Worm (Caenorhabditis elegans): ENCODE measurements around the gene lpr-2.

Gene lpr-2

ce11 chrIV:11787793-11788192 lies 8.8 kb downstream of the lpr-2 start:
- TF ChIP-seq Y79H2A.3 (GFP tag; conservative IDR thresholded peaks at IDR 0.05) = no peak
- TF ChIP-seq T07F8.4 (tag; optimal IDR thresholded peaks at IDR 0.05) = no peak
- TF ChIP-seq bed-1 (GFP tag; IDR thresholded peaks at IDR 0.05) = no peak
- no peak for TF ChIP-seq mel-28 (tag; optimal IDR thresholded peaks at IDR 0.05; ENCODE audit: borderline replicate concordance)
- no peak for TF ChIP-seq F57A8.1 (GFP tag; optimal IDR thresholded peaks at IDR 0.05)
- TF ChIP-seq F39B2.1 (GFP tag; IDR thresholded peaks at IDR 0.05) = no peak
- TF ChIP-seq cebp-2 (GFP tag; IDR thresholded peaks at IDR 0.05) = no peak
- no peak for TF ChIP-seq rcor-1 (GFP tag; IDR thresholded peaks at IDR 0.05)
- TF ChIP-seq cebp-1 (GFP tag; IDR thresholded peaks at IDR 0.05) = no peak
- TF ChIP-seq cebp-1 (tag; optimal IDR thresholded peaks at IDR 0.05) = no peak
- TF ChIP-seq ztf-18 (tag; optimal IDR thresholded peaks at IDR 0.05) = no peak
- TF ChIP-seq madf-10 (tag; optimal IDR thresholded peaks at IDR 0.05) = no peak
- TF ChIP-seq nhr-90 (tag; optimal IDR thresholded peaks at IDR 0.05) = no peak
- no peak for TF ChIP-seq ztf-26 (tag; optimal IDR thresholded peaks at IDR 0.05)
- TF ChIP-seq atf-7 (tag; optimal IDR thresholded peaks at IDR 0.05) = no peak
- TF ChIP-seq die-1 (tag; optimal IDR thresholded peaks at IDR 0.05) = no peak
- no peak for TF ChIP-seq madf-6 (GFP tag; IDR thresholded peaks at IDR 0.05)

- no peak for TF ChIP-seq T26A5.8 (tag; optimal IDR thresholded peaks at IDR 0.05)
- no peak for TF ChIP-seq rcor-1 (GFP tag; IDR thresholded peaks at IDR 0.05)
- TF ChIP-seq F23B12.7 (tag; optimal IDR thresholded peaks at IDR 0.05; ENCODE audit: insufficient read depth) = no peak
- no peak for TF ChIP-seq ztf-18 (tag; optimal IDR thresholded peaks at IDR 0.05)
- no peak for TF ChIP-seq unc-62 (GFP tag; optimal IDR thresholded peaks at IDR 0.05)
- no peak for TF ChIP-seq fkh-3 (tag; optimal IDR thresholded peaks at IDR 0.05)
- TF ChIP-seq F52B5.7 (tag; optimal IDR thresholded peaks at IDR 0.05) = no peak
- no peak for TF ChIP-seq rpc-1 (optimal IDR thresholded peaks at IDR 0.05)
- no peak for TF ChIP-seq rpc-1 (tag; optimal IDR thresholded peaks at IDR 0.05)
- no peak for TF ChIP-seq egrh-3 (GFP tag; IDR thresholded peaks at IDR 0.05)
- no peak for TF ChIP-seq athp-1 (tag; optimal IDR thresholded peaks at IDR 0.05)
- no peak for TF ChIP-seq nfyb-1 (GFP tag; IDR thresholded peaks at IDR 0.05)
- TF ChIP-seq F55B11.4 (tag; optimal IDR thresholded peaks at IDR 0.05; ENCODE audit: borderline replicate concordance, insufficient read depth) = no peak
- no peak for TF ChIP-seq madf-6 (GFP tag; IDR thresholded peaks at IDR 0.05)
- TF ChIP-seq let-526 (GFP tag; IDR thresholded peaks at IDR 0.05) = no peak
- no peak for TF ChIP-seq nhr-179 (tag; optimal IDR thresholded peaks at IDR 0.05)
- no peak for TF ChIP-seq gei-17 (GFP tag; optimal IDR thresholded peaks at IDR 0.05)
- TF ChIP-seq dpff-1 (tag; optimal IDR thresholded peaks at IDR 0.05) = no peak
These were observed 9.5 kb downstream of the lpr-2 start for ce11 chrIV:11788383-11788963.

- TF ChIP-seq ztf-28 (GFP tag; IDR thresholded peaks at IDR 0.05) = no peak
- TF ChIP-seq F33H1.4 (GFP tag; IDR thresholded peaks at IDR 0.05) = no peak
- TF ChIP-seq nhr-120 (GFP tag; IDR thresholded peaks at IDR 0.05) = no peak
- no peak for TF ChIP-seq hlh-26 (GFP tag; conservative IDR thresholded peaks at IDR 0.05)
- no peak for TF ChIP-seq F55B11.4 (tag; optimal IDR thresholded peaks at IDR 0.05; ENCODE audit: borderline replicate concordance, insufficient read depth)
- TF ChIP-seq C06A6.2 (GFP tag; conservative IDR thresholded peaks at IDR 0.05) = no peak
- TF ChIP-seq sdz-38 (tag; optimal IDR thresholded peaks at IDR 0.05) = no peak
- no peak for TF ChIP-seq attf-3 (GFP tag; conservative IDR thresholded peaks at IDR 0.05)
- TF ChIP-seq efl-1 (GFP tag; optimal IDR thresholded peaks at IDR 0.05) = no peak
These were observed 13.5 kb downstream of the lpr-2 start, which contains the start of gene H01G02.3 for ce11 chrIV:11792495-11792894. H01G02.3 (minus strand) TSS chrIV:11792595.
